Worm (Caenorhabditis elegans) whole organism, L4 larva: ENCODE results near the gene C14B1.2.

Source experiments
- D1046.2 ChIP-seq: fragments of 200-800 bp; sonication (Bioruptor generic); IDR thresholded peaks from 2 replicates; pipeline ENCODE4 v1.3.6; 2022; ENCODE audit warnings: missing genetic modification characterization, missing compliant biosample characterization
- F10B5.3 ChIP-seq: sonication (generic microtip); optimal IDR thresholded peaks from 2 replicates; lab custom pipeline; 2016; ENCODE audit warnings: mild to moderate bottlenecking, missing genetic modification characterization, missing compliant biosample characterization
- R02D3.7 ChIP-seq: fragments of 150-350 bp; sonication (generic microtip); optimal IDR thresholded peaks from 3 replicates; lab custom pipeline; 2014; ENCODE audit warnings: missing biosample characterization, missing genetic modification characterization
- fkh-10 ChIP-seq: fragments of 150-350 bp; optimal IDR thresholded peaks from 2 replicates; lab custom pipeline; 2014; ENCODE audit warnings: missing biosample characterization, missing genetic modification reagents, missing genetic modification characterization
- jun-1 ChIP-seq: fragments of 150-350 bp; optimal IDR thresholded peaks from 2 replicates; lab custom pipeline; 2014; ENCODE audit warnings: missing biosample characterization, missing genetic modification reagents, missing genetic modification characterization
- lin-39 ChIP-seq: fragments of 150-350 bp; optimal IDR thresholded peaks from 2 replicates; lab custom pipeline; 2014; ENCODE audit warnings: missing biosample characterization, missing genetic modification reagents, missing genetic modification characterization
- lsy-2 ChIP-seq, 2 experiments: fragments of 150-350 bp in 1 of 2; sonication (generic microtip) in 1 of 2; optimal IDR thresholded peaks; 2 replicates each; lab custom pipeline; 2014 to 2017; ENCODE audit warnings: missing biosample characterization in 2 of 2, missing genetic modification characterization in 2 of 2
- nhr-10 ChIP-seq: fragments of 150-350 bp; optimal IDR thresholded peaks from 2 replicates; lab custom pipeline; 2014; ENCODE audit warnings: missing biosample characterization, missing genetic modification characterization
- nhr-28 ChIP-seq: fragments of 150-350 bp; optimal IDR thresholded peaks from 2 replicates; lab custom pipeline; 2014; ENCODE audit warnings: missing biosample characterization, missing genetic modification characterization
- pha-4 ChIP-seq, 2 experiments: fragments of 150-350 bp in 1 of 2; fragments of 200-800 bp in 1 of 2; sonication (Bioruptor generic) in 1 of 2; IDR thresholded peaks in 1 of 2; optimal IDR thresholded peaks in 1 of 2; 2 replicates each; pipeline versions ENCODE4 v1.3.6 to Lab custom; 2014 to 2022; ENCODE audit warnings: missing genetic modification characterization in 2 of 2, missing genetic modification reagents in 2 of 2, missing biosample characterization in 1 of 2, missing compliant biosample characterization in 1 of 2
- snpc-4 ChIP-seq: fragments of 150-350 bp; optimal IDR thresholded peaks from 2 replicates; lab custom pipeline; 2014; ENCODE audit warnings: missing biosample characterization, missing genetic modification characterization
- tag-97 ChIP-seq: fragments of 200-800 bp; sonication (Bioruptor generic); IDR thresholded peaks from 2 replicates; pipeline ENCODE4 v1.3.6; 2022; ENCODE audit warnings: missing genetic modification characterization, missing compliant biosample characterization
- ztf-7 ChIP-seq: fragments of 150-350 bp; optimal IDR thresholded peaks from 2 replicates; lab custom pipeline; 2014; ENCODE audit warnings: missing biosample characterization, missing genetic modification characterization

- TF ChIP-seq ztf-7 (no peak), snpc-4 (tag; lab: Kevin White, UChicago) (no peak), R02D3.7 (tag; lab: Kevin White, UChicago) (no peak), tag-97 (GFP tag; lab: Robert Waterston, UW) (no peak), nhr-10 (tag; lab: Kevin White, UChicago) (no peak), D1046.2 (no peak), pha-4 (GFP tag; IDR thresholded peaks at IDR 0.05; lab: Robert Waterston, UW) (no peak), pha-4 (tag; optimal IDR thresholded peaks at IDR 0.05; lab: Kevin White, UChicago) (no peak), lsy-2 (tag; optimal IDR thresholded peaks at IDR 0.05; lab: Kevin White, UChicago) (no peak), fkh-10 (GFP tag; lab: Kevin White, UChicago) (no peak), F10B5.3 (tag; lab: Kevin White, UChicago) (no peak), nhr-28 (tag; lab: Kevin White, UChicago) (no peak), lin-39 (tag; lab: Kevin White, UChicago) (no peak), jun-1 (tag; lab: Kevin White, UChicago) (no peak)
Measured at ce11 chrIII:3743367-3743766, 41.3 kb downstream of the C14B1.2 start.
